Fruit fly (Drosophila melanogaster) S2 (cell line): ENCODE results near the gene Fam92.

Experiments
- CG8478 ChIP-seq: fragments of >200 bp; optimal IDR thresholded peaks from 2 replicates; lab custom pipeline; 2018
- CTCF ChIP-seq, 2 experiments: fragments of >200 bp; optimal IDR thresholded peaks; 2 replicates each; lab custom pipeline; 2018

dm6 chr2L:12459191-12459590 is 34.5 kb downstream of the Fam92 start:
- TF ChIP-seq CTCF (optimal IDR thresholded peaks at IDR 0.05; lab: Kevin White, UChicago), result no peak
- TF ChIP-seq CG8478 (lab: Kevin White, UChicago), result no peak
